Worm (Caenorhabditis elegans): ENCODE results near the gene myo-6.
A peak's percentile ranks its signal among the peaks of the same experiment; 100 is the strongest.

myo-6 gene

ce11 chrIII:13405504-13405903 is 4.1 kb upstream of the myo-6 start, which contains the start of gene nas-1:
TSS of gene nas-1 (plus strand) at chrIII:13405804.
- TF ChIP-seq madf-2 (tag; optimal IDR thresholded peaks at IDR 0.05) (no peak), ceh-22 (tag; optimal IDR thresholded peaks at IDR 0.05) (no peak), hlh-8 (tag; optimal IDR thresholded peaks at IDR 0.05) (no peak), unc-42 (tag; optimal IDR thresholded peaks at IDR 0.05) (no peak), sdc-2 (tag; optimal IDR thresholded peaks at IDR 0.05) (no peak), ets-4 (tag; optimal IDR thresholded peaks at IDR 0.05) (no peak), ama-1 (optimal IDR thresholded peaks at IDR 0.05) (no peak), rnt-1 (tag; optimal IDR thresholded peaks at IDR 0.05) (no peak)

- no peak for TF ChIP-seq C08G9.2 (tag; optimal IDR thresholded peaks at IDR 0.05)
- no peak for TF ChIP-seq tbx-7 (tag; optimal IDR thresholded peaks at IDR 0.05)
- TF ChIP-seq dmd-4 (tag; optimal IDR thresholded peaks at IDR 0.05; ENCODE audit: borderline replicate concordance): no peak
- TF ChIP-seq pha-2 (tag; optimal IDR thresholded peaks at IDR 0.05): no peak
- TF ChIP-seq sox-2 (GFP tag; IDR thresholded peaks at IDR 0.05): no peak
- no peak for TF ChIP-seq elt-2 (tag; optimal IDR thresholded peaks at IDR 0.05)
- no peak for TF ChIP-seq ceh-48 (tag; optimal IDR thresholded peaks at IDR 0.05)
- no peak for TF ChIP-seq unc-3 (GFP tag; conservative IDR thresholded peaks at IDR 0.05)
- no peak for TF ChIP-seq unc-3 (tag; optimal IDR thresholded peaks at IDR 0.05)
These were observed 1.6 kb downstream of the myo-6 start for ce11 chrIII:13411202-13411601.

ce11 chrIII:13418975-13419374 is 9.4 kb downstream of the myo-6 start:
- no peak for TF ChIP-seq unc-55 (GFP tag; optimal IDR thresholded peaks at IDR 0.05)
- no peak for TF ChIP-seq npax-4 (tag; optimal IDR thresholded peaks at IDR 0.05)
- no peak for TF ChIP-seq hlh-15 (tag; optimal IDR thresholded peaks at IDR 0.05)
- no peak for TF ChIP-seq C08G9.2 (tag; optimal IDR thresholded peaks at IDR 0.05)
- TF ChIP-seq ceh-48 (tag; optimal IDR thresholded peaks at IDR 0.05): no peak
- TF ChIP-seq unc-3 (GFP tag; conservative IDR thresholded peaks at IDR 0.05): no peak
- no peak for TF ChIP-seq unc-3 (tag; optimal IDR thresholded peaks at IDR 0.05)
- no peak for TF ChIP-seq pha-2 (tag; optimal IDR thresholded peaks at IDR 0.05)
- TF ChIP-seq unc-86 (tag; optimal IDR thresholded peaks at IDR 0.05): no peak
- TF ChIP-seq elt-4 (tag; optimal IDR thresholded peaks at IDR 0.05): no peak
- TF ChIP-seq pha-4 (tag; optimal IDR thresholded peaks at IDR 0.05): no peak
- TF ChIP-seq mec-3 (tag; optimal IDR thresholded peaks at IDR 0.05; ENCODE audit: borderline replicate concordance): no peak
- no peak for TF ChIP-seq sox-4 (tag; optimal IDR thresholded peaks at IDR 0.05)

- TF ChIP-seq ceh-31 (tag; optimal IDR thresholded peaks at IDR 0.05) (peak; percentile 63), ceh-19 (GFP tag; optimal IDR thresholded peaks at IDR 0.05) (no peak), ets-4 (tag; optimal IDR thresholded peaks at IDR 0.05) (peak; percentile 56), sdc-2 (tag; optimal IDR thresholded peaks at IDR 0.05) (no peak), elt-2 (tag; optimal IDR thresholded peaks at IDR 0.05) (peak; percentile 17), che-1 (tag; optimal IDR thresholded peaks at IDR 0.05) (no peak), fax-1 (tag; optimal IDR thresholded peaks at IDR 0.05) (peak; percentile 28), tbx-2 (tag; optimal IDR thresholded peaks at IDR 0.05) (peak; percentile 31), C08G9.2 (tag; optimal IDR thresholded peaks at IDR 0.05) (peak; percentile 26), hlh-6 (tag; optimal IDR thresholded peaks at IDR 0.05) (no peak), rnt-1 (tag; optimal IDR thresholded peaks at IDR 0.05) (peak; percentile 6), ref-2 (tag; optimal IDR thresholded peaks at IDR 0.05) (no peak)
These were observed 13.8 kb downstream of the myo-6 start, which contains the start of gene exo-1 for ce11 chrIII:13423414-13423813. TSS of gene exo-1 (plus strand) at chrIII:13423514.

- TF ChIP-seq nhr-11 (tag; optimal IDR thresholded peaks at IDR 0.05) (no peak), C38D4.7 (GFP tag; optimal IDR thresholded peaks at IDR 0.05) (no peak), unc-55 (GFP tag; optimal IDR thresholded peaks at IDR 0.05) (no peak), dve-1 (tag; optimal IDR thresholded peaks at IDR 0.05) (no peak), hlh-13 (GFP tag; optimal IDR thresholded peaks at IDR 0.05) (no peak), lim-6 (tag; optimal IDR thresholded peaks at IDR 0.05) (no peak), K02D7.2 (tag; optimal IDR thresholded peaks at IDR 0.05) (no peak), ref-2 (tag; optimal IDR thresholded peaks at IDR 0.05) (no peak), npax-4 (tag; optimal IDR thresholded peaks at IDR 0.05) (no peak), lin-11 (tag; optimal IDR thresholded peaks at IDR 0.05) (no peak), elt-4 (tag; optimal IDR thresholded peaks at IDR 0.05) (no peak), sox-2 (GFP tag; IDR thresholded peaks at IDR 0.05) (no peak), nfya-1 (tag; optimal IDR thresholded peaks at IDR 0.05) (no peak), sdc-2 (tag; optimal IDR thresholded peaks at IDR 0.05) (no peak), ceh-9 (tag; optimal IDR thresholded peaks at IDR 0.05) (no peak), fax-1 (tag; optimal IDR thresholded peaks at IDR 0.05) (no peak), rnt-1 (tag; optimal IDR thresholded peaks at IDR 0.05) (no peak)
These were observed 16.4 kb downstream of the myo-6 start, which contains the start of gene cope-1 for ce11 chrIII:13426036-13426435. TSS of gene cope-1 (plus strand) at chrIII:13426264.
